Fruit fly (Drosophila melanogaster): ENCODE data around the gene crn.

crn gene

DNA sequence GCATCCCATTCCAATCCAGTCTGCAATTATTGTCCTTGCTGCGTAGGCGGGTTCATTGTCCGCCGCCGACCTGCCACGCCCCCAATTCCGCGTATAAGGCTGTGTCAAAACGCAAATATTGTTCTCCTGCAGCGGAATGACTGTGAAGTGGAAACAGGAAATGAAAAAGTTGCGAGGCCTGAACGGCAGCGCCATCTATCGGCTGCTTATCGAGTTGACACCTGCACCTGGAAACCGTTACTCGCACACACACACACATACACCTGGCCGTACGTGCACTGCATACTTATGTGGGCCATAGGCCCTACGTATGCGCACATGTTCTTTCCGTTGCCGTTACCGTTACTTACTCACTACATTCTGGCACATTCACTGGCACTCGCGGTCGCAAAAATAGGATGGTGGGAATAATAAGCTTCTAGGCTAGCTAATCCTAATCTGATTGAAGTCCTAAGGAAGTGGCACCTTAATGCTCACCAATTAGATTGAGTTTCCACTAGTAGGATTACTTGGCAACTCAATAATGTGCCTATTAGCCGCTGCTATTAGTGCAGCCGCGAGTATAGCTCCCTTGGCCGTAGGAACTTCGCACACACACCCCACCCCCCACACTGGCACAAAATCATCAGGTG lies 8.9 kb upstream of the crn start:
- TF ChIP-seq fd96Ca (GFP tag; IDR thresholded peaks at IDR 0.05), result peak; percentile 58; the same call in 1 of the 3 replicates
- TF ChIP-seq CG8159 (tag; optimal IDR thresholded peaks at IDR 0.05), result peak; percentile 39
- TF ChIP-seq CG17806 (tag; optimal IDR thresholded peaks at IDR 0.05), result peak; percentile 25
- peak; percentile 27 for TF ChIP-seq CG8301 (tag; optimal IDR thresholded peaks at IDR 0.05)
- TF ChIP-seq CG13204 (GFP tag; optimal IDR thresholded peaks at IDR 0.05), result no peak
- TF ChIP-seq CG4496 (GFP tag; IDR thresholded peaks at IDR 0.05), result peak; percentile 54; the same call in 2 of the 3 replicates
- no peak for TF ChIP-seq CG12605 (GFP tag; IDR thresholded peaks at IDR 0.05)
- peak; percentile 41; the same call in 1 of the 2 replicates for TF ChIP-seq CG32121 (GFP tag; IDR thresholded peaks at IDR 0.05)
- TF ChIP-seq EcR (GFP tag; optimal IDR thresholded peaks at IDR 0.05), result no peak
- peak; percentile 19 for TF ChIP-seq CG15710 (tag; optimal IDR thresholded peaks at IDR 0.05)
- no peak for TF ChIP-seq CG14655 (GFP tag; optimal IDR thresholded peaks at IDR 0.05)
- TF ChIP-seq Snoo (tag; optimal IDR thresholded peaks at IDR 0.05), result no peak
- TF ChIP-seq CG9948 (tag; optimal IDR thresholded peaks at IDR 0.05), result peak; percentile 6
- no peak for TF ChIP-seq D1 (tag; optimal IDR thresholded peaks at IDR 0.05)
- no peak for TF ChIP-seq Ets98B (GFP tag; IDR thresholded peaks at IDR 0.05)
- TF ChIP-seq rn (GFP tag; IDR thresholded peaks at IDR 0.05), result no peak

DNA sequence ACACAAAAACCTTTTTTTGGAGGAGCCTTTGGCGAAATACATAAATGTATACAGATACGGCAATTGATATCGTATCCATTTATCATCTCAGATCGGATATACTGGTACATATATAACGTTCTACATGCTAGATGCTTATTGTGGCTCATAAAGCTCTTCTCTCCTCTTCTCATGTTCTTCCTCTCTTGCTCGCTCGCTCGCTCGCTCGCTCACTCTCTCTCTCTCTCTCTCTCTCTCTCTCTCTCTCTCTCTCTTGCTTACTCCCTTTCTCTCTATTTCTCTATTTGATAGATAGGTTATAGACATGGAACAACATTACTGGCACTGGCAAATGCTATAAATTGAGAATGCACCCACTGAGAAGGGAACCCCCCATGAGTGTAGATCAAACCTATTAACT lies 5.3 kb upstream of the crn start:
- TF ChIP-seq CG13204 (GFP tag; optimal IDR thresholded peaks at IDR 0.05) (no peak), CG8159 (tag; optimal IDR thresholded peaks at IDR 0.05) (no peak), Pif1A (GFP tag; optimal IDR thresholded peaks at IDR 0.05) (no peak), Ets98B (GFP tag; IDR thresholded peaks at IDR 0.05) (peak; percentile 22; the same call in 1 of the 2 replicates), CG8301 (tag; optimal IDR thresholded peaks at IDR 0.05) (no peak), CG10348 (GFP tag; IDR thresholded peaks at IDR 0.05) (no peak), EcR (GFP tag; optimal IDR thresholded peaks at IDR 0.05) (peak; percentile 68), CG9948 (tag; optimal IDR thresholded peaks at IDR 0.05) (no peak), gl (tag; optimal IDR thresholded peaks at IDR 0.05) (no peak), D1 (tag; optimal IDR thresholded peaks at IDR 0.05) (no peak), CG15710 (tag; optimal IDR thresholded peaks at IDR 0.05) (no peak), Snoo (tag; optimal IDR thresholded peaks at IDR 0.05) (no peak)

DNA sequence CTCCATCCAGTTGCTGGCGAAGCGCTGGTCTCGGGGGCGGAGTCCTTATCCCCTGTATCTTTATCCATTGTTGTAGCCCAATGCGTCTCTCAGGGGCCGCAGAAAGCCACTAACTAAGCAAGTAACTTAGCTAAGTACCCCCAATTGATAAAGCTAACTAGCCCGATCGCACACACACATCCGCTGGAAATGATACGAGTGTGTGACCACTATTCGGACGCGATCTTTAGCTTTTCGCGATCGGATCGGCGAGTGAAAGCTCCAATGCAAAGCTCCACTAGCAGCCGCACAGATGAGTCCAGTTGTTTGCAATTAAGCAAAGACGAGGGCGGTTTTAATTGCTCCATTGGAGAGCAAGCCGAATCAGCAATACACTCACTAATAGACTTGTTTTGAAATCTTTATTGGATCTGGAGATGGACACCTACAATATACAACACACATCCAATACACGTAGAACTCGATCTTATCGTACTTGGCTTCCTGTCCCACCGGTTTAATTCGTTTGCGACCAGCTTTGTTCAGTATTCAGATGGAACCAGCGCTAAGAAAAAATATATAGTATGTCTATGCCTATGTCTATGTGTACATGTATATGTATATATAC lies 4.3 kb upstream of the crn start, which contains the start of gene CG3091:
TSS of gene CG3091 (minus strand) at position 178 of the 607 bp plus-strand sequence.
- TF ChIP-seq CG17806 (tag; optimal IDR thresholded peaks at IDR 0.05) (no peak), CG10348 (GFP tag; IDR thresholded peaks at IDR 0.05) (no peak), Ets98B (GFP tag; IDR thresholded peaks at IDR 0.05) (peak; percentile 73), CG13204 (GFP tag; optimal IDR thresholded peaks at IDR 0.05) (no peak), CG32121 (GFP tag; IDR thresholded peaks at IDR 0.05) (peak; percentile 75), fd96Ca (GFP tag; IDR thresholded peaks at IDR 0.05) (peak; percentile 70; the same call in 2 of the 3 replicates), Pif1B (GFP tag; optimal IDR thresholded peaks at IDR 0.05) (no peak), CG8301 (tag; optimal IDR thresholded peaks at IDR 0.05) (no peak), CG4496 (GFP tag; IDR thresholded peaks at IDR 0.05) (peak; percentile 55; the same call in 1 of the 3 replicates), Pif1A (GFP tag; optimal IDR thresholded peaks at IDR 0.05) (no peak)

DNA sequence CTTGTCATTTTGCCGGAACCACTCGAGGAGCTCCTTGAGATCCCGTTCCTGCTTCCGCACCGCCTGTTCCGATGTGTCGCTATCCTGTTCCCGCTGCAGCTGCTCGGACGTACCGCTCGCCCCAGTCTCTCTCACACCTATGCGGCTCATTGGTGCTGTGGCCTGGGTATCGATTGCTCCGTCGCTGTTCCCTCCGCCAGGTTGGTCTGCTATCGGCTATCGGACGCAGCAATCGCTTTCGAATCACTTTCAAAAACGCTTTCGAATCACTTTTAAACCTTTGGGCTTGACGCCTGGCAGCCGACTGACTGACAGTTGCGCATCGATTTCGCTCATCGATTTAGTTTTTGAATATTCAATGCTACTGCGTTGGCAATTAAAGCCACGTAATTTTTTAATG lies 1.9 kb upstream of the crn start, which contains the start of gene CG3191:
TSS of gene CG3191 (minus strand) at position 306 of the 400 bp plus-strand sequence.
- no peak for TF ChIP-seq CG14655 (GFP tag; optimal IDR thresholded peaks at IDR 0.05)
- TF ChIP-seq CG8159 (tag; optimal IDR thresholded peaks at IDR 0.05), result no peak
- 0 out of 3 replicates have a peak, but pooled peaks have one; percentile 21 for TF ChIP-seq CG4496 (GFP tag; IDR thresholded peaks at IDR 0.05)
- no peak for TF ChIP-seq Ets98B (GFP tag; IDR thresholded peaks at IDR 0.05)
- no peak for TF ChIP-seq CG34367 (tag; optimal IDR thresholded peaks at IDR 0.05)
- no peak for TF ChIP-seq Pif1A (GFP tag; optimal IDR thresholded peaks at IDR 0.05)

DNA sequence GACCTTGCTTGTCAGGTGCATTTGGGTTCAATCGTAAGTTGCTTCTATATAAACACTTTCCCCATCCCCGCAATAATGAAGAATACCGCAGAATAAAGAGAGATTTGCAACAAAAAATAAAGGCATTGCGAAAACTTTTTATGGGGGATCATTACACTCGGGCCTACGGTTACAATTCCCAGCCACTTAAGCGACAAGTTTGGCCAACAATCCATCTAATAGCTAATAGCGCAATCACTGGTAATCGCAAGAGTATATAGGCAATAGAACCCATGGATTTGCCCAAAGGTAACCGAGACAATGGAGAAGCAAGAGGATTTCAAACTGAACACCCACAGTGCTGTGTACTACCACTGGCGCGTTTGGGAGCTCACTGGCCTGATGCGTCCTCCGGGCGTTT lies 3.9 kb downstream of the crn start, which contains the start of gene Or2a:
TSS of gene Or2a (plus strand) at position 301 of the 400 bp plus-strand sequence.
- no peak for TF ChIP-seq CG8301 (tag; optimal IDR thresholded peaks at IDR 0.05)
- TF ChIP-seq CG13204 (GFP tag; optimal IDR thresholded peaks at IDR 0.05), result no peak
- no peak for TF ChIP-seq CG4496 (GFP tag; IDR thresholded peaks at IDR 0.05)
- no peak for TF ChIP-seq fd96Ca (GFP tag; IDR thresholded peaks at IDR 0.05)
- no peak for TF ChIP-seq Pif1B (GFP tag; optimal IDR thresholded peaks at IDR 0.05)
- no peak for TF ChIP-seq CG9948 (tag; optimal IDR thresholded peaks at IDR 0.05)
- TF ChIP-seq rn (GFP tag; IDR thresholded peaks at IDR 0.05), result no peak
- TF ChIP-seq CG10348 (GFP tag; IDR thresholded peaks at IDR 0.05), result no peak
- no peak for TF ChIP-seq gl (tag; optimal IDR thresholded peaks at IDR 0.05)

DNA sequence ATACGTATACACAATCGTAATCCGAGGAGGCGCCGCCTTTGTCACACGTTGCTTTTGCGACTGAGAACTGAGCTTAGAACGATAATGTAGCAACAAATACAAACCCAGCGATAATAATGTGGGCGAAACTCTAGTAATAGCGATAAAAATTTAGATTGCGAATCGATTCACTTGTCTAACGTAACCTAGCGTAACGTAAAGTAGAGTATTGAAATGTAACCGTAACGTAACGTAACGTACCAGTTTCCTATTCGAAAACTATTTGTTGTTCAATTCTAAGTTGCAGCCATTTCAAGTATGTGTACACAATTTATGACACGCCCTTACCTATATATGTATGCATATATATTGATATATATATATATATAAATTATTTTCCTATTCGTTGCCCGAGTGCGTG lies 5.0 kb downstream of the crn start:
- TF ChIP-seq CG10348 (GFP tag; IDR thresholded peaks at IDR 0.05) (no peak), CG14655 (GFP tag; optimal IDR thresholded peaks at IDR 0.05) (no peak), CG8159 (tag; optimal IDR thresholded peaks at IDR 0.05) (no peak), Pif1B (GFP tag; optimal IDR thresholded peaks at IDR 0.05) (no peak), CG13204 (GFP tag; optimal IDR thresholded peaks at IDR 0.05) (no peak), CG4496 (GFP tag; IDR thresholded peaks at IDR 0.05) (no peak), fd96Ca (GFP tag; IDR thresholded peaks at IDR 0.05) (no peak), CG32121 (GFP tag; IDR thresholded peaks at IDR 0.05) (no peak), D1 (tag; optimal IDR thresholded peaks at IDR 0.05) (no peak), CG9948 (tag; optimal IDR thresholded peaks at IDR 0.05) (no peak), EcR (GFP tag; optimal IDR thresholded peaks at IDR 0.05) (no peak), CG17806 (tag; optimal IDR thresholded peaks at IDR 0.05) (no peak), CG8301 (tag; optimal IDR thresholded peaks at IDR 0.05) (no peak), rn (GFP tag; IDR thresholded peaks at IDR 0.05) (no peak), Ets98B (GFP tag; IDR thresholded peaks at IDR 0.05) (no peak), gl (tag; optimal IDR thresholded peaks at IDR 0.05) (no peak)
